Fruit fly (Drosophila melanogaster) whole organism: Measurements from ENCODE around the gene CG16798.

Experiments
- CG8478 ChIP-seq: fragments of >200 bp; optimal IDR thresholded peaks from 2 replicates; lab custom pipeline; 2018; ENCODE audit warnings: inconsistent platforms
- Dll ChIP-seq: fragments of >200 bp; optimal IDR thresholded peaks from 2 replicates; lab custom pipeline; 2017
- EcR ChIP-seq, 2 experiments: fragments of >200 bp; optimal IDR thresholded peaks; 2 replicates each; lab custom pipeline; 2017; ENCODE audit warnings: missing biosample characterization in 2 of 2, missing genetic modification characterization in 2 of 2, missing genetic modification reagents in 2 of 2
- pan ChIP-seq: fragments of >200 bp; optimal IDR thresholded peaks from 2 replicates; lab custom pipeline; 2017
- psq ChIP-seq: fragments of >200 bp; optimal IDR thresholded peaks from 2 replicates; lab custom pipeline; 2017
- usp ChIP-seq: fragments of >200 bp; optimal IDR thresholded peaks from 2 replicates; lab custom pipeline; 2017; ENCODE audit warnings: missing biosample characterization, missing genetic modification characterization, mixed read lengths

- no peak for TF ChIP-seq psq (lab: Kevin White, UChicago)
- TF ChIP-seq CG8478 (lab: Kevin White, UChicago): no peak
- TF ChIP-seq EcR (GFP tag; optimal IDR thresholded peaks at IDR 0.05; lab: Kevin White, UChicago): no peak
- TF ChIP-seq pan (lab: Kevin White, UChicago): no peak
- TF ChIP-seq Dll (lab: Kevin White, UChicago): no peak
- no peak for TF ChIP-seq usp
Observed at dm6 chr2L:20349671-20350539, 32.3 kb downstream of the CG16798 start, which contains the start of the genes La and RtGEF.
